Worm (Caenorhabditis elegans): Measurements from ENCODE around the gene F07G6.12.

- TF ChIP-seq dsc-1 (tag; optimal IDR thresholded peaks at IDR 0.05) (no peak), irx-1 (tag; optimal IDR thresholded peaks at IDR 0.05) (no peak), elt-3 (tag; optimal IDR thresholded peaks at IDR 0.05) (no peak), ztf-11 (tag; optimal IDR thresholded peaks at IDR 0.05) (no peak), ztf-4 (tag; optimal IDR thresholded peaks at IDR 0.05) (no peak), skn-1 (tag; optimal IDR thresholded peaks at IDR 0.05) (no peak), fkh-10 (GFP tag; optimal IDR thresholded peaks at IDR 0.05) (no peak), snpc-4 (tag; optimal IDR thresholded peaks at IDR 0.05) (no peak), lsy-2 (tag; optimal IDR thresholded peaks at IDR 0.05) (no peak), jun-1 (tag; optimal IDR thresholded peaks at IDR 0.05) (no peak)
Observed at ce11 chrX:1703049-1703448, 33.0 kb upstream of the F07G6.12 start.

Measured in whole organism, L1 larva.